Worm (Caenorhabditis elegans) whole organism, L4/young adult: ENCODE measurements around the gene T26E4.9.

Experiments
- W03F9.2 ChIP-seq: fragments of 150-350 bp; optimal IDR thresholded peaks from 2 replicates; lab custom pipeline; 2014; ENCODE audit warnings: missing biosample characterization, missing genetic modification characterization
- dao-5 ChIP-seq: sonication (generic microtip); optimal IDR thresholded peaks from 2 replicates; lab custom pipeline; 2016; ENCODE audit warnings: missing genotype, missing genetic modification characterization, moderate library complexity, missing compliant biosample characterization
- him-1 ChIP-seq: sonication (generic microtip); optimal IDR thresholded peaks from 2 replicates; lab custom pipeline; 2016; ENCODE audit warnings: missing genotype, missing genetic modification reagents, missing genetic modification characterization, missing compliant biosample characterization

- no peak for TF ChIP-seq him-1 (tag; lab: Kevin White, UChicago)
- TF ChIP-seq dao-5 (tag; lab: Kevin White, UChicago), result no peak
- TF ChIP-seq W03F9.2 (tag; lab: Kevin White, UChicago), result no peak
Observed at ce11 chrV:15815962-15816432, 13.5 kb upstream of the T26E4.9 start, which contains the start of the genes fbxa-69 and F54B8.4.
